Fruit fly (Drosophila melanogaster): ENCODE data around the gene CG14143.

The CG14143 gene

dm6 chr3L:11093046-11093520 is 41.7 kb upstream of the CG14143 start, which contains the start of gene JIL-1 (continued):
- no peak for TF ChIP-seq tap (tag; optimal IDR thresholded peaks at IDR 0.05)
- TF ChIP-seq repo (GFP tag; optimal IDR thresholded peaks at IDR 0.05): peak; percentile 19
- no peak for TF ChIP-seq sim (GFP tag; IDR thresholded peaks at IDR 0.05)
- TF ChIP-seq CG17568 (GFP tag; optimal IDR thresholded peaks at IDR 0.05): peak; percentile 25
- TF ChIP-seq CG17328 (GFP tag; IDR thresholded peaks at IDR 0.05): peak; percentile 64
- TF ChIP-seq scrt (GFP tag; optimal IDR thresholded peaks at IDR 0.05): no peak
- TF ChIP-seq nmo (GFP tag; optimal IDR thresholded peaks at IDR 0.05): peak; percentile 56
- peak; percentile 55; the same call in 1 of the 3 replicates for TF ChIP-seq Mrtf (GFP tag; IDR thresholded peaks at IDR 0.05)
- TF ChIP-seq CG1024 (GFP tag; IDR thresholded peaks at IDR 0.05): no peak; the same call in 1 of the 2 replicates
- TF ChIP-seq Sox102F (GFP tag; optimal IDR thresholded peaks at IDR 0.05): peak; percentile 42
- peak; percentile 47 for TF ChIP-seq CG13296 (GFP tag; optimal IDR thresholded peaks at IDR 0.05)
- TF ChIP-seq CG7357 (GFP tag; IDR thresholded peaks at IDR 0.05): 0 out of 3 replicates have a peak, but pooled peaks have one; percentile 45
- TF ChIP-seq gro (GFP tag; optimal IDR thresholded peaks at IDR 0.05): peak; percentile 48
- TF ChIP-seq Bgb (GFP tag; IDR thresholded peaks at IDR 0.05; ENCODE audit: partially characterized antibody): peak; percentile 92
- TF ChIP-seq Taf1 (GFP tag; IDR thresholded peaks at IDR 0.05): peak; percentile 45; the same call in 1 of the 2 replicates
- peak; percentile 2 for TF ChIP-seq CG7987 (GFP tag; optimal IDR thresholded peaks at IDR 0.05)
- peak; percentile 60 for TF ChIP-seq CG18476 (GFP tag; optimal IDR thresholded peaks at IDR 0.05)
- TF ChIP-seq inv (GFP tag; IDR thresholded peaks at IDR 0.05; ENCODE audit: partially characterized antibody): peak; percentile 83
- TF ChIP-seq CG7928 (GFP tag; optimal IDR thresholded peaks at IDR 0.05): peak; percentile 89
- no peak for TF ChIP-seq CG6854 (GFP tag; optimal IDR thresholded peaks at IDR 0.05)
- no peak for TF ChIP-seq cg (GFP tag; optimal IDR thresholded peaks at IDR 0.05)
- no peak for TF ChIP-seq CG14965 (GFP tag; optimal IDR thresholded peaks at IDR 0.05; ENCODE audit: borderline replicate concordance)
- TF ChIP-seq CG1832 (GFP tag; optimal IDR thresholded peaks at IDR 0.05): no peak
- TF ChIP-seq CG6683 (GFP tag; optimal IDR thresholded peaks at IDR 0.05): no peak
- TF ChIP-seq Neu2 (GFP tag; optimal IDR thresholded peaks at IDR 0.05; ENCODE audit: borderline replicate concordance): no peak
- TF ChIP-seq CG8281 (tag; optimal IDR thresholded peaks at IDR 0.05): no peak
- peak; percentile 34 for TF ChIP-seq CG2202 (tag; optimal IDR thresholded peaks at IDR 0.05)
- TF ChIP-seq CG9797 (GFP tag; optimal IDR thresholded peaks at IDR 0.05): peak; percentile 18
- no peak for TF ChIP-seq corto (GFP tag; optimal IDR thresholded peaks at IDR 0.05)
- no peak for TF ChIP-seq CG3838 (GFP tag; optimal IDR thresholded peaks at IDR 0.05)
- TF ChIP-seq so (GFP tag; IDR thresholded peaks at IDR 0.05): peak; percentile 28; the same call in 2 of the 3 replicates
- no peak for TF ChIP-seq kah (GFP tag; optimal IDR thresholded peaks at IDR 0.05)
- TF ChIP-seq CG13424 (tag; optimal IDR thresholded peaks at IDR 0.05): peak; percentile 35
- TF ChIP-seq jing (GFP tag; optimal IDR thresholded peaks at IDR 0.05): no peak
- TF ChIP-seq gcm (GFP tag; optimal IDR thresholded peaks at IDR 0.05): no peak
- peak; percentile 77 for TF ChIP-seq Hmr (GFP tag; optimal IDR thresholded peaks at IDR 0.05)
- TF ChIP-seq sob (GFP tag; IDR thresholded peaks at IDR 0.05): peak; percentile 93
- TF ChIP-seq ara (GFP tag; IDR thresholded peaks at IDR 0.05): peak; percentile 68; the same call in 1 of the 2 replicates
- TF ChIP-seq Hand (GFP tag; optimal IDR thresholded peaks at IDR 0.05): no peak
- TF ChIP-seq mam (GFP tag; optimal IDR thresholded peaks at IDR 0.05): peak; percentile 64
- TF ChIP-seq Oli (tag; optimal IDR thresholded peaks at IDR 0.05): peak; percentile 35
- peak; percentile 50 for TF ChIP-seq CG4730 (GFP tag; IDR thresholded peaks at IDR 0.05)
- TF ChIP-seq eve (GFP tag; optimal IDR thresholded peaks at IDR 0.05): peak in 1 of 2 experiments; percentile 46
- TF ChIP-seq exex (tag; optimal IDR thresholded peaks at IDR 0.05): no peak
- TF ChIP-seq Eip74EF (GFP tag; optimal IDR thresholded peaks at IDR 0.05): no peak
- no peak for TF ChIP-seq CG16863 (GFP tag; optimal IDR thresholded peaks at IDR 0.05)
- peak; percentile 86 for TF ChIP-seq B-H2 (GFP tag; optimal IDR thresholded peaks at IDR 0.05)
- peak; percentile 18 for TF ChIP-seq Bteb2 (GFP tag; optimal IDR thresholded peaks at IDR 0.05)
- TF ChIP-seq CG1529 (GFP tag; optimal IDR thresholded peaks at IDR 0.05): peak; percentile 11

Measured in whole organism, embryonic.